Worm (Caenorhabditis elegans) whole organism, L3 larva: ENCODE measurements around the gene srbc-32.

Experiments used
- ceh-28 ChIP-seq: fragments of 150-350 bp; optimal IDR thresholded peaks from 2 replicates; lab custom pipeline; 2014; ENCODE audit warnings: missing biosample characterization, missing genetic modification reagents, missing genetic modification characterization
- daf-12 ChIP-seq: fragments of 150-350 bp; optimal IDR thresholded peaks from 2 replicates; lab custom pipeline; 2014; ENCODE audit warnings: missing biosample characterization, missing genetic modification reagents, missing genetic modification characterization
- egl-27 ChIP-seq: sonication (generic microtip); optimal IDR thresholded peaks from 4 replicates; lab custom pipeline; 2017; ENCODE audit warnings: missing biosample characterization, missing genetic modification reagents, missing genetic modification characterization
- elt-1 ChIP-seq: fragments of 150-350 bp; optimal IDR thresholded peaks from 2 replicates; lab custom pipeline; 2014; ENCODE audit warnings: missing biosample characterization, missing genetic modification characterization
- fos-1 ChIP-seq: fragments of 150-350 bp; optimal IDR thresholded peaks from 2 replicates; lab custom pipeline; 2014; ENCODE audit warnings: missing biosample characterization, missing genetic modification characterization
- lsy-12 ChIP-seq: sonication (generic microtip); optimal IDR thresholded peaks from 2 replicates; lab custom pipeline; 2016; ENCODE audit warnings: mild to moderate bottlenecking, missing genetic modification characterization, missing compliant biosample characterization
- nhr-11 ChIP-seq: fragments of 150-350 bp; optimal IDR thresholded peaks from 2 replicates; lab custom pipeline; 2014; ENCODE audit warnings: missing biosample characterization, missing genetic modification characterization
- nhr-23 ChIP-seq: fragments of 150-350 bp; optimal IDR thresholded peaks from 2 replicates; lab custom pipeline; 2014; ENCODE audit warnings: missing biosample characterization, missing genetic modification reagents, missing genetic modification characterization
- nhr-28 ChIP-seq: fragments of 150-350 bp; optimal IDR thresholded peaks from 2 replicates; lab custom pipeline; 2014; ENCODE audit warnings: missing biosample characterization, missing genetic modification characterization
- sea-2 ChIP-seq: fragments of 150-350 bp; sonication (generic microtip); optimal IDR thresholded peaks from 4 replicates; lab custom pipeline; 2014; ENCODE audit warnings: missing biosample characterization, missing genetic modification reagents, missing genetic modification characterization
- unc-39 ChIP-seq: sonication (generic microtip); optimal IDR thresholded peaks from 4 replicates; lab custom pipeline; 2017; ENCODE audit warnings: missing biosample characterization, missing genetic modification characterization
- unc-62 ChIP-seq: fragments of 150-350 bp; sonication (generic microtip); optimal IDR thresholded peaks from 4 replicates; lab custom pipeline; 2014; ENCODE audit warnings: missing biosample characterization, missing genetic modification reagents, missing genetic modification characterization

- TF ChIP-seq unc-62 (GFP tag; lab: Kevin White, UChicago) (no peak), sea-2 (GFP tag; lab: Kevin White, UChicago) (no peak), fos-1 (tag; lab: Kevin White, UChicago) (no peak), elt-1 (tag; lab: Kevin White, UChicago) (no peak), lsy-12 (no peak), nhr-23 (tag; lab: Kevin White, UChicago) (no peak), nhr-28 (tag; lab: Kevin White, UChicago) (no peak), egl-27 (no peak), ceh-28 (tag; lab: Kevin White, UChicago) (no peak), daf-12 (tag; lab: Kevin White, UChicago) (no peak), nhr-11 (tag; lab: Kevin White, UChicago) (no peak), unc-39 (tag; lab: Kevin White, UChicago) (no peak)
These were observed 9.3 kb downstream of the srbc-32 start, which contains the start of gene srbc-31 for ce11 chrV:3477496-3477895.
